Fruit fly (Drosophila melanogaster) whole organism, pupa: ENCODE results near the gene CtsF.

ENCODE experiments used
- CG10348 ChIP-seq: fragments of 200-800 bp; sonication (Bioruptor generic); IDR thresholded peaks from 2 replicates; pipeline ENCODE4 v1.3.6; 2022; ENCODE audit warnings: missing biosample characterization, missing genetic modification characterization
- CG12605 ChIP-seq: fragments of 200-800 bp; sonication (Bioruptor generic); IDR thresholded peaks from 2 replicates; pipeline ENCODE4 v1.3.6; 2022; ENCODE audit warnings: missing biosample characterization, missing genetic modification characterization
- CG13204 ChIP-seq: fragments of 200-800 bp; sonication (Bioruptor generic); optimal IDR thresholded peaks from 2 replicates; lab custom pipeline; 2018; ENCODE audit warnings: missing biosample characterization, mild to moderate bottlenecking, missing genetic modification characterization, moderate library complexity
- CG14655 ChIP-seq: fragments of 200-800 bp; sonication (Bioruptor generic); optimal IDR thresholded peaks from 3 replicates; lab custom pipeline; 2017; ENCODE audit warnings: mild to moderate bottlenecking, missing biosample characterization, missing genetic modification reagents, missing genetic modification characterization
- CG15710 ChIP-seq: fragments of 200-800 bp; sonication (Bioruptor generic); optimal IDR thresholded peaks from 2 replicates; lab custom pipeline; 2018; ENCODE audit warnings: missing biosample characterization, mild to moderate bottlenecking, missing genetic modification characterization, moderate library complexity
- CG17806 ChIP-seq: fragments of 200-800 bp; sonication (Bioruptor generic); optimal IDR thresholded peaks from 2 replicates; lab custom pipeline; 2018; ENCODE audit warnings: missing biosample characterization, mild to moderate bottlenecking, missing genetic modification characterization, moderate library complexity
- CG32121 ChIP-seq: fragments of 200-800 bp; sonication (Bioruptor generic); IDR thresholded peaks from 2 replicates; pipeline ENCODE4 v1.3.6; 2022; ENCODE audit warnings: missing biosample characterization, missing genetic modification characterization
- CG34367 ChIP-seq: fragments of 200-800 bp; sonication (Bioruptor generic); optimal IDR thresholded peaks from 2 replicates; lab custom pipeline; 2018; ENCODE audit warnings: missing biosample characterization, mild to moderate bottlenecking, missing genetic modification characterization
- CG4496 ChIP-seq: fragments of 200-800 bp; sonication (Bioruptor generic); IDR thresholded peaks from 3 replicates; pipeline ENCODE4 v1.3.6; 2022; ENCODE audit warnings: missing biosample characterization, missing genetic modification characterization
- CG8159 ChIP-seq: fragments of 200-800 bp; sonication (Bioruptor generic); optimal IDR thresholded peaks from 3 replicates; lab custom pipeline; 2018; ENCODE audit warnings: missing biosample characterization, mild to moderate bottlenecking, missing genetic modification characterization, moderate library complexity
- CG8301 ChIP-seq: fragments of 200-800 bp; sonication (Bioruptor generic); optimal IDR thresholded peaks from 2 replicates; lab custom pipeline; 2018; ENCODE audit warnings: missing biosample characterization, mild to moderate bottlenecking, missing genetic modification characterization
- CG9948 ChIP-seq: fragments of 200-800 bp; sonication (Bioruptor generic); optimal IDR thresholded peaks from 2 replicates; lab custom pipeline; 2018; ENCODE audit warnings: missing biosample characterization, mild to moderate bottlenecking, missing genetic modification characterization, moderate library complexity
- D1 ChIP-seq: fragments of 200-800 bp; sonication (Bioruptor generic); optimal IDR thresholded peaks from 2 replicates; lab custom pipeline; 2018; ENCODE audit warnings: missing biosample characterization, mild to moderate bottlenecking, missing genetic modification characterization, moderate library complexity
- EcR ChIP-seq: fragments of 200-800 bp; sonication (Bioruptor generic); optimal IDR thresholded peaks from 3 replicates; lab custom pipeline; 2019; ENCODE audit warnings: missing biosample characterization, missing genetic modification characterization, mild to moderate bottlenecking, moderate library complexity, missing genetic modification reagents
- Ets98B ChIP-seq: fragments of 200-800 bp; sonication (Bioruptor generic); IDR thresholded peaks from 2 replicates; pipeline ENCODE4 v1.3.6; 2022; ENCODE audit warnings: missing biosample characterization, missing genetic modification characterization
- Pif1A ChIP-seq: fragments of 200-800 bp; sonication (Bioruptor generic); optimal IDR thresholded peaks from 3 replicates; lab custom pipeline; 2016; ENCODE audit warnings: missing biosample characterization, missing genetic modification characterization
- Pif1B ChIP-seq: fragments of 200-800 bp; sonication (Bioruptor generic); optimal IDR thresholded peaks from 3 replicates; lab custom pipeline; 2016; ENCODE audit warnings: missing biosample characterization, missing genetic modification characterization
- Snoo ChIP-seq: fragments of 200-800 bp; sonication (Bioruptor generic); optimal IDR thresholded peaks from 3 replicates; lab custom pipeline; 2017; ENCODE audit warnings: missing biosample characterization, mild to moderate bottlenecking, missing genetic modification characterization, inconsistent platforms
- fd96Ca ChIP-seq: fragments of 200-800 bp; sonication (Bioruptor generic); IDR thresholded peaks from 3 replicates; pipeline ENCODE4 v1.3.6; 2022; ENCODE audit warnings: missing biosample characterization, missing genetic modification characterization
- gl ChIP-seq: fragments of 200-800 bp; sonication (Bioruptor generic); optimal IDR thresholded peaks from 2 replicates; lab custom pipeline; 2018; ENCODE audit warnings: missing biosample characterization, mild to moderate bottlenecking, missing genetic modification characterization
- rn ChIP-seq: fragments of 200-800 bp; sonication (Bioruptor generic); IDR thresholded peaks from 2 replicates; pipeline ENCODE4 v1.3.6; 2022; ENCODE audit warnings: missing biosample characterization, missing genetic modification characterization

Gene CtsF

DNA sequence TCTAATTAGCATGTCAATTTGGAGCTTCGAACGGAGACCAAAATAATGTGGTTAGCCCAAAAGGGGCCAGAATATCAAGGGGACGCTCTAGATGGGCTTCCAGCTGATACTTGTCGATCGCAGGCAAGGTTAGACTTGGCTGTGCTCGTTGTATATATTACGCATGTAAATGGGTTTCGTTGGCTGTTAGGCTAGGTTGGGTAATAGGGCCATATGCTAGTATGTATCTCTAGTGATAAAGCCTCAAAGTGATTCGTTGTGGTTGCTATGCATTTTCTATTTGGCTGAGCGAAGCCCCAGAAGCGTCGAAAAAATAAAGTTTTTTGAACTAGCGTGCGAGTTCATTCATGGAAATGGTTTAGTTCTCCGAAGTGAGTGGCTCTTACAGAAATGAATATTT, 39.2 kb upstream of the CtsF start:
- TF ChIP-seq gl (no peak), D1 (tag; lab: Kevin White, UChicago) (no peak), EcR (GFP tag; lab: Kevin White, UChicago) (no peak), CG13204 (no peak), CG9948 (no peak), Snoo (no peak), Ets98B (GFP tag; lab: Robert Waterston, UW) (no peak), rn (GFP tag; lab: Robert Waterston, UW) (no peak), CG14655 (no peak), Pif1A (no peak), CG4496 (no peak)
- TF ChIP-seq, all 21 proteins: peak for 0

DNA sequence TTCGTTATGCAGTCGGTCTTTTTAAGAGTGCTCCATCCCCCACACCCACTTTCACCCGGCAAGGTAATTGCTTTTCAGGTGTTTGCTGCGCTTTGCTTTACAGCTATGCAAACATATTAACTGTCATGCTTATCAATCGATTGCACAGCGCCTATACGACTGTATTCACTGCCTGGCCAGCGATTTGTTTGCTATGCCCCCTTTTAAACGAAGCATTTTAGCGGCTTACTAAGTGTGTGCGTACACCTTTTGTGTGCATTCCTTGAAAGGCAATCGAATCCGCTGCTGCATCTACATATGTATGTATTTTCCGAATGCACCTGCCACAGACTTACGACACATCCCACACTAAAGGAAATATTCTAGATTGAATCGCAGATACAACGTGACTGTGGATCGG, 36.4 kb upstream of the CtsF start:
- TF ChIP-seq CG8301 (no peak), CG17806 (tag; lab: Kevin White, UChicago) (no peak), CG9948 (no peak)

DNA sequence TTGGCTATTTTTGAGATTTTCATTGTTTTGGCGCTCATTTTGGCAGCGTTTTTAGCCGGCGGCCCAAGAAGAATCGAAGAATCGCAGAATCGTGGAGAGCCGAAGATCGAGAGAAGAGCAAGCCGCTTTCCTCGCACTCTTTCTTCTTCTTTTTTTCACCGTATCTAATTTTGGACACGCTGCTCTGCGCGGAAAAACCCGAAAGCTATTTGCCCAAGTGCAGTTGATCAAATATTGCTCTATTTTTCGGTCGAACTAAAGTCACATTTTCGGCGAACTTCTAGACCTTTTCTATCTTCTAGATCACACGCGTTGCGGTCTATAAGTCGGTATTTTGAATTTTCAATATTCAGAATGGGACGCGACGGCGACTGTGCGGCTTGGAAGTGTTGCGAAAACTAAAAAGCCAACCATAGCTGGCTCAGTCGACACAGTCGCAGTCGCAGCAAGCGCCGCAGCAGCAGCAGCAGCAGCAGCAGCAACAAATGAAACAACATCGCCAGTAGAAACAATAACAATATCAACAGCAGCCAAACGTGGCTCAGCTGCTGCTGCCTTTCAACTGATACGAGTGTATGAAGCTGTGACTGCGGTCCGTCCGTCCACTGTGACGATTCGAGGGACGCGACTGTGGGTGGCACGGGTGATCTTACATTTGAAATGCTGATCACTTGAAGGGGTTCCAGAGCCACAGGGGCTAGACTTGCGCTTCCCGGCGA, 35.5 kb upstream of the CtsF start:
- 0 out of 2 replicates have a peak, but pooled peaks have one; percentile 23 for TF ChIP-seq CG32121
- TF ChIP-seq fd96Ca (GFP tag; lab: Robert Waterston, UW), result peak; percentile 54; the same call in 2 of the 3 replicates
- TF ChIP-seq CG17806 (tag; lab: Kevin White, UChicago), result no peak
- TF ChIP-seq Ets98B (GFP tag; lab: Robert Waterston, UW), result peak; percentile 31; the same call in 1 of the 2 replicates
- no peak for TF ChIP-seq CG8159 (tag; lab: Kevin White, UChicago)

DNA sequence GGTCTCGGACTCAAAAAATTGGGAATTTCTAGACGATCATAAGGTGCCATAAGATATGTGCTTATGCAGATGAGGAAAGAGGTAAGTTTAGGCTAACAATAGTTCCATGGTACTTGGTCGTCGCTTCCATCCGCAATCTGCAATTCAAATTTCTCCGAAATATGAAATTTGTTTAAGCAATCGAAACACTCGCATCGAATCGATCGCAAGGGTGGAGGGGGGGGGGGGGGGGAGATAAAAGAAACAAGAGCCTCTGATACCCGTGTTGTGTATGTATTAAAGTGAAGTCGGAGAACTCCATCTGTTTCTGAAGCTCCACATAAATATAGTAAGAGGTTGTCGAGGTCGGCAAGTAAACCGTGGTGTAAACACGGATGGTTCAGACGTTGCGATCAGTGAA, 34.4 kb upstream of the CtsF start:
- no peak for TF ChIP-seq CG34367 (tag; lab: Kevin White, UChicago)
- TF ChIP-seq CG13204, result no peak
- TF ChIP-seq rn (GFP tag; lab: Robert Waterston, UW), result no peak
- no peak for TF ChIP-seq D1 (tag; lab: Kevin White, UChicago)
- no peak for TF ChIP-seq CG32121
- no peak for TF ChIP-seq gl
- TF ChIP-seq CG8159 (tag; lab: Kevin White, UChicago), result no peak
- TF ChIP-seq CG12605, result no peak

DNA sequence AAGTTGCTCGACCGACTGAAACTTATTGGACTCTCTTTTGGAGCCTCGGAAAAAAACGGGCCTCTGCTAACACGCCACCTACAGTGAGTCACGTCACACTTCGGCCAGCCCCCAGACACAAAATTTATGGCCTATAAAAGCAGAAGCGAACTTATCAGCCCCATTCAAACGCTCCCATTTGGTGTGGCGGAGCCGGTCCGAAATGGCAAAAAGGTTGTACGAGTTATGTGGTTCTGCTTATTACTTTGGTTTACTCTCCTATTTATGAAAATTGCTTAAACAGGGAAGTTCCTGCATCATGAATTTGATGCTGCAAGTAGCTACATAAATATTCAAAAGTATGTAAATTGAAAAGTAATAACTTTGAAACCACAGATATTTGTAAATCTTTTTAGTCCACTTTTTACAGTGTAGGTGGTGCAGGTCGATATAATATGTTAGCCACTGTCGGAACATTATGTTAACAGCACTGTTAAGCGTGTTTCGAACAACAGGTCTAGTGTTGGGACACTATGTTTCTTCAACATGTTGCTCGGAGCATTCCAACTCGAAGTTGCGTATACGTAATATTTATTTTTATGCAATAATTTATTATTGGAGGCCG, 31.9 kb upstream of the CtsF start:
- TF ChIP-seq CG10348 (GFP tag; lab: Robert Waterston, UW), result 0 out of 2 replicates have a peak, but pooled peaks have one; percentile 56
- TF ChIP-seq Pif1A, result peak; percentile 83
- peak; percentile 83 for TF ChIP-seq Snoo
- TF ChIP-seq fd96Ca (GFP tag; lab: Robert Waterston, UW), result peak; percentile 92
- TF ChIP-seq CG32121, result peak; percentile 83
- TF ChIP-seq CG34367 (tag; lab: Kevin White, UChicago), result peak; percentile 76
- peak; percentile 74 for TF ChIP-seq rn (GFP tag; lab: Robert Waterston, UW)
- TF ChIP-seq CG15710 (tag; lab: Kevin White, UChicago), result peak; percentile 80
- TF ChIP-seq CG4496, result peak; percentile 86
- TF ChIP-seq CG17806 (tag; lab: Kevin White, UChicago), result peak; percentile 84
- TF ChIP-seq Pif1B (GFP tag; lab: Kevin White, UChicago), result peak; percentile 83
- TF ChIP-seq CG12605, result peak; percentile 66
- TF ChIP-seq CG9948, result peak; percentile 88
- TF ChIP-seq gl, result peak; percentile 60
- TF ChIP-seq D1 (tag; lab: Kevin White, UChicago), result peak; percentile 62
- no peak for TF ChIP-seq EcR (GFP tag; lab: Kevin White, UChicago)
- peak; percentile 85 for TF ChIP-seq CG8159 (tag; lab: Kevin White, UChicago)
- TF ChIP-seq CG13204, result no peak
- peak; percentile 95 for TF ChIP-seq CG14655
- peak; percentile 70; the same call in 1 of the 2 replicates for TF ChIP-seq Ets98B (GFP tag; lab: Robert Waterston, UW)
- peak; percentile 94 for TF ChIP-seq CG8301

DNA sequence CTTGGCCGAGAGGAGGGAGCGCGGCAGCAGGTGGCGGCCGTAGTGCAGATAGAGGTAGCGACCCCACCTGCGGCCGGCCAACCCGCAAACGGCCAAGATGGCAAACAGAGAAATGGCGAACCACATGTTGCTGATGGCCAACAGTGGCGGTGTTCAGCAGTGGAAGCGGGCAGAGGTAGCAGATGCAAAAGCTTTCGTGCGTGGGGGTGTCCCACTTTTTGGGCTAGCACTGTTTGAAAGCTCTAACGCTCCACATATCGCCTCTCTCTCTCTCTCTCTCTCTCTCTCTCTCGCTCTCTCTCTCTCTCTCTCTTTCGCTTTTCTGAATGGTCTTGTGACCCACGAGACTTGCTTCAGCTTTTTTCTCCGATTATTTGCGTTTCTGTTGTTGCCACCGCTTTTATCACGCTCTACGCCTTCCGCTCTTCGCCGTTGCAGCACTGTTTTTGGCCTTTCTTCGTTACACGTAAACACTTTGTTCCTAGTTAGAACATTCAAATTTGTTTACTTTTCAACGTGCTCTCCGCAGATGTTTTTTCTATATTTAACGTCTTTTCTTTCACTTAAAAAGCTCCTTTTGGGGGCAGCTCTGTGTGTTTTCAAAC, 31.3 kb upstream of the CtsF start:
- TF ChIP-seq Pif1A, result no peak
- TF ChIP-seq Ets98B (GFP tag; lab: Robert Waterston, UW), result peak; percentile 72
- TF ChIP-seq CG14655, result no peak
- TF ChIP-seq CG13204, result peak; percentile 76
- TF ChIP-seq CG4496, result peak; percentile 74
- TF ChIP-seq CG10348 (GFP tag; lab: Robert Waterston, UW), result no peak
- peak; percentile 17 for TF ChIP-seq EcR (GFP tag; lab: Kevin White, UChicago)
- TF ChIP-seq fd96Ca (GFP tag; lab: Robert Waterston, UW), result peak; percentile 69; the same call in 1 of the 3 replicates
- TF ChIP-seq CG17806 (tag; lab: Kevin White, UChicago), result no peak
- peak; percentile 95 for TF ChIP-seq CG12605

DNA sequence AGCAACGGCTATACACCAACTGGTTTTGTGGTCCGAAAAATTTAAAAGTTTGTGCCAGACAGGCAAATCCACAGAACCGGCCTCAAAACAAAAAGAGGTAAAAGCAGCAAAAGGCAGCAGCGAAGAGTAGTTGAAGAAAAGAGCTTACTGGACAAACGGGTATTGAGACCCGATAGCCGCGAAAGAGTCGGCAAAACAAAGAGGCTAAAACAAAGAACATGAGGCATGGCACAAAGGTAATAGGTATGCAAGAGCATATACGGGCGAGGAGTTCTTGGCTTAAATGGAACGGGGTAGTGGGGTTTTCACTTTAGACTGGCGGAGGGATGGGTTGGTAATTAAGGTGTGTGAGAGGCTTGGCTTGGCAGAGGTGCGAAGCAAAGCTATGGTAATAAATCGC, 29.5 kb upstream of the CtsF start:
- TF ChIP-seq CG4496 (peak; percentile 60; the same call in 2 of the 3 replicates), CG14655 (no peak), Snoo (peak; percentile 33), Pif1A (peak; percentile 34), fd96Ca (GFP tag; lab: Robert Waterston, UW) (peak; percentile 49; the same call in 1 of the 3 replicates), CG10348 (GFP tag; lab: Robert Waterston, UW) (no peak), EcR (GFP tag; lab: Kevin White, UChicago) (peak; percentile 63), CG15710 (tag; lab: Kevin White, UChicago) (no peak), CG32121 (peak; percentile 33; the same call in 1 of the 2 replicates), gl (no peak), CG12605 (peak; percentile 55), Pif1B (GFP tag; lab: Kevin White, UChicago) (no peak), CG17806 (tag; lab: Kevin White, UChicago) (no peak), rn (GFP tag; lab: Robert Waterston, UW) (no peak), D1 (tag; lab: Kevin White, UChicago) (no peak), CG8159 (tag; lab: Kevin White, UChicago) (no peak), CG13204 (peak; percentile 13)
- TF ChIP-seq, all 21 proteins: peak for 8
